Fruit fly (Drosophila melanogaster) whole organism, prepupa: ENCODE data around the gene CG11069.
A peak's percentile ranks its signal among the peaks of the same experiment; 100 is the strongest.

Experiments used
- Gug ChIP-seq: fragments of 200-800 bp; sonication (Bioruptor generic); IDR thresholded peaks from 2 replicates; pipeline ENCODE4 v1.3.6; 2022; ENCODE audit warnings: missing biosample characterization, missing genetic modification characterization
- Hr4 ChIP-seq: fragments of 200-800 bp; sonication (Bioruptor generic); optimal IDR thresholded peaks from 3 replicates; lab custom pipeline; 2016; ENCODE audit warnings: missing biosample characterization, missing genetic modification characterization

DNA sequence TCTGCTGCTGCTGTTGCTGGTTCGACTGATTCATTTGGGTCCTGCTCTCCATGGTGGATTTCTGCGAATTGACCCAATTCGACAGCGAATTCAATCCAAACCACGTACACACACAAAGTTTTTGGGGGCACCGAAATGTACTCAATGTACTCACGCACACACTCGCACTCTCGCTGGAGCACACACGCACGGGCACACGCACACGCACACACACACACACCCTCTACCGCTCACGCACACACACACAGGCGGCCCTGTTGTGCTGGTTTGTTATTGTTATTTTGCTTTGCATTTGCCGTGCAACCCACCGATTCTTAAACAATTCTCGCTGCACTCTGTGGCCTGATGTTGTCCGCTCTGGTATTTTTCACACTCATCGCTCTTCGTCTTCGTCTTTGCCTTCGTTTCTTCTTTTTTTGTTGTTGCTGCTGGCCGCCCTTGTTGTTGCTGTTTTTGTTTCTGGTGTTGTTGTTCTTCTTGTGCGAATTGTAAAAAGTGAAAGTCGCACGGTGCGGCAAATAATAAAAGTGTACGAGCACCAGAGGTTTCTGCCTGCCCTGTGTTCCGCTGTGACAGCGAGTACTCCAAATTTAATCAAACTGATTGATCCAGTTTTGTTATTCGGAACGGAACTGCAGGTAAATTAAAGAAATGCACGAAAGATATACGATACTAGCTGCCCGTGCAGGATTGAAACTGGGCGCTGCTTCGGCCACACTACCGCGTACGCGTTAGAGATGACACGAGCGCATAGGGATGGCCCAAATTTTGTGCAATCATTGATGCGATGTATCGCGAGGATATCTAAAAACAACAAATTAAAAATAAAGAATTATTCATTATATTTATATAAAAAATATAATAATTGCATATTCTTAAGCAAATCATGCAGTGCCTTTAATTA lies 18.4 kb upstream of the CG11069 start, which contains the start of gene CG3744:
- TF ChIP-seq Hr4 (GFP tag; lab: Kevin White, UChicago) (peak; percentile 74), Gug (GFP tag; lab: Robert Waterston, UW) (peak; percentile 86)
